Worm (Caenorhabditis elegans): ENCODE measurements around the gene decr-1.2.

DNA sequence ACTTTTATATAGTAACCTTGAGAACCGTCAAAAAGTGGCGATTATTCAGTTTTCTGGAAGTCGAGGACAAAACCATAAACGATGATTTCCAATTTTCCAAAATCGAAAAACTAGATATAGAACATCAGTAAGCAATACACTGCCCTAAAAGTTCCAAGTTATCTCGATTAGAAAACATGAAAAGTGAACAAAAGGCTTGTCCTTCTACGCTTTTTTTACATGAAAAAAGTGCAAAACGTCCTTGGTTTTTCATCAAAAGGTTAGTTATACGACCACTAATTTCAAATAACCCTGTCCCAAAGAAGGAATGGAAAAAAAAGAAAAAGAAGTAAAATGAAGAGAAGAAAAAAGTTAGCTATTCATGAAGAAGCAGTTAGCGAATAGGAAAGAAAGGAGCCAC is 40.5 kb downstream of the decr-1.2 start:
- no peak for TF ChIP-seq ztf-11 (tag; optimal IDR thresholded peaks at IDR 0.05)
- TF ChIP-seq nhr-11 (tag; optimal IDR thresholded peaks at IDR 0.05) = no peak
- TF ChIP-seq lin-39 (tag; optimal IDR thresholded peaks at IDR 0.05) = no peak
- TF ChIP-seq egl-5 (tag; optimal IDR thresholded peaks at IDR 0.05) = no peak
- no peak for TF ChIP-seq ceh-28 (tag; optimal IDR thresholded peaks at IDR 0.05)
- TF ChIP-seq lsy-12 (tag; optimal IDR thresholded peaks at IDR 0.05) = no peak
- TF ChIP-seq tbx-2 (tag; optimal IDR thresholded peaks at IDR 0.05) = no peak
- TF ChIP-seq egl-27 (tag; optimal IDR thresholded peaks at IDR 0.05) = no peak
- no peak for TF ChIP-seq zag-1 (tag; optimal IDR thresholded peaks at IDR 0.05)

Measured in whole organism, L3 larva.